Worm (Caenorhabditis elegans) whole organism, mixed stage, embryonic: ENCODE data around the gene Y55D5A.1.
A peak's percentile ranks its signal among the peaks of the same experiment; 100 is the strongest.

Source experiments
- blmp-1 ChIP-seq: fragments of 150-350 bp; optimal IDR thresholded peaks from 2 replicates; lab custom pipeline; 2014; ENCODE audit warnings: missing biosample characterization, missing genetic modification characterization
- ces-1 ChIP-seq: fragments of 150-350 bp; optimal IDR thresholded peaks from 2 replicates; lab custom pipeline; 2014; ENCODE audit warnings: missing biosample characterization, missing genetic modification reagents, missing genetic modification characterization
- drap-1 ChIP-seq: fragments of 200-800 bp; sonication (Bioruptor generic); optimal IDR thresholded peaks from 3 replicates; lab custom pipeline; 2018; ENCODE audit warnings: mild to moderate bottlenecking, missing genetic modification characterization, missing compliant biosample characterization
- lsy-2 ChIP-seq: fragments of 150-350 bp; optimal IDR thresholded peaks from 2 replicates; lab custom pipeline; 2014; ENCODE audit warnings: missing biosample characterization, missing genetic modification characterization
- nhr-28 ChIP-seq: fragments of 150-350 bp; optimal IDR thresholded peaks from 2 replicates; lab custom pipeline; 2014; ENCODE audit warnings: missing biosample characterization, missing genetic modification characterization
- snpc-4 ChIP-seq: fragments of 150-350 bp; optimal IDR thresholded peaks from 2 replicates; lab custom pipeline; 2014; ENCODE audit warnings: missing biosample characterization, missing genetic modification characterization
- unc-39 ChIP-seq: fragments of 150-350 bp; optimal IDR thresholded peaks from 2 replicates; lab custom pipeline; 2014; ENCODE audit warnings: missing biosample characterization, missing genetic modification characterization
- unc-62 ChIP-seq: fragments of 150-350 bp; optimal IDR thresholded peaks from 2 replicates; lab custom pipeline; 2014; ENCODE audit warnings: missing biosample characterization, missing genetic modification reagents, missing genetic modification characterization
- ztf-11 ChIP-seq: fragments of 150-350 bp; optimal IDR thresholded peaks from 2 replicates; lab custom pipeline; 2014; ENCODE audit warnings: missing biosample characterization, missing genetic modification characterization

- TF ChIP-seq drap-1 (no peak), unc-39 (tag; lab: Kevin White, UChicago) (no peak), ces-1 (GFP tag; lab: Kevin White, UChicago) (peak; percentile 68), unc-62 (GFP tag; lab: Kevin White, UChicago) (no peak), snpc-4 (tag; lab: Kevin White, UChicago) (no peak), nhr-28 (tag; lab: Kevin White, UChicago) (no peak), lsy-2 (tag; lab: Kevin White, UChicago) (no peak), ztf-11 (tag; lab: Kevin White, UChicago) (no peak), blmp-1 (tag; lab: Kevin White, UChicago) (no peak)
Observed at ce11 chrIII:3035977-3036376, 53.8 kb downstream of the Y55D5A.1 start.
